Fruit fly (Drosophila melanogaster): ENCODE measurements around the gene eyg.

- TF ChIP-seq CG8478 (optimal IDR thresholded peaks at IDR 0.05): no peak
- peak; percentile 15 to 43 for TF ChIP-seq CTCF (optimal IDR thresholded peaks at IDR 0.05)
Measured at dm6 chr3L:12468016-12468415, at the start of gene eyg.
